Worm (Caenorhabditis elegans) whole organism, L1 larva: ENCODE measurements around the gene clc-4.
A peak's percentile ranks its signal among the peaks of the same experiment; 100 is the strongest.

Source experiments
- C16A3.4 ChIP-seq: fragments of 150-350 bp; optimal IDR thresholded peaks from 2 replicates; lab custom pipeline; 2014; ENCODE audit warnings: missing biosample characterization, missing genetic modification characterization
- C34B4.2 ChIP-seq: sonication (generic microtip); optimal IDR thresholded peaks from 2 replicates; lab custom pipeline; 2017; ENCODE audit warnings: mild to moderate bottlenecking, missing genetic modification characterization, missing compliant biosample characterization
- F16B12.6 ChIP-seq: fragments of 150-350 bp; optimal IDR thresholded peaks from 2 replicates; lab custom pipeline; 2014; ENCODE audit warnings: missing biosample characterization, missing genetic modification characterization
- Y116A8C.19 ChIP-seq: sonication (generic microtip); optimal IDR thresholded peaks from 2 replicates; lab custom pipeline; 2016; ENCODE audit warnings: missing compliant biosample characterization, missing genetic modification characterization, borderline replicate concordance
- alr-1 ChIP-seq: fragments of 200-800 bp; sonication (Bioruptor generic); optimal IDR thresholded peaks from 2 replicates; lab custom pipeline; 2018; ENCODE audit warnings: borderline replicate concordance, mild to moderate bottlenecking, missing genetic modification characterization, missing compliant biosample characterization
- aly-2 ChIP-seq: fragments of 150-350 bp; optimal IDR thresholded peaks from 2 replicates; lab custom pipeline; 2014; ENCODE audit warnings: missing biosample characterization, missing genetic modification characterization
- ceh-82 ChIP-seq, 3 experiments: fragments of 150-350 bp in 1 of 3; sonication (generic microtip) in 2 of 3; optimal IDR thresholded peaks; 2 replicates each; lab custom pipeline; 2014 to 2017; ENCODE audit warnings: missing biosample characterization in 3 of 3, missing genetic modification characterization in 3 of 3
- ceh-90 ChIP-seq: sonication (generic microtip); optimal IDR thresholded peaks from 2 replicates; lab custom pipeline; 2016; ENCODE audit warnings: missing genetic modification characterization, missing compliant biosample characterization
- ces-1 ChIP-seq: fragments of 150-350 bp; optimal IDR thresholded peaks from 2 replicates; lab custom pipeline; 2014; ENCODE audit warnings: missing biosample characterization, missing genetic modification reagents, missing genetic modification characterization
- dpl-1 ChIP-seq, 3 experiments: fragments of 150-350 bp in 2 of 3; sonication (generic microtip) in 1 of 3; optimal IDR thresholded peaks; 2 replicates each; lab custom pipeline; 2014 to 2017; ENCODE audit warnings: missing biosample characterization in 3 of 3, missing genetic modification characterization in 3 of 3, missing genetic modification reagents in 3 of 3
- dsc-1 ChIP-seq: sonication (generic microtip); optimal IDR thresholded peaks from 2 replicates; lab custom pipeline; 2016; ENCODE audit warnings: mild to moderate bottlenecking, missing genetic modification characterization, missing compliant biosample characterization
- efl-1 ChIP-seq, 4 experiments: fragments of 150-350 bp; optimal IDR thresholded peaks in 3 of 4; peaks in 1 of 4; 1 replicate in 1 of 4; 2 replicates in 3 of 4; lab custom pipeline; 2014; ENCODE audit warnings: missing biosample characterization in 2 of 4, missing genetic modification characterization in 2 of 4, missing genetic modification reagents in 2 of 4
- egl-13 ChIP-seq: sonication (generic microtip); optimal IDR thresholded peaks from 2 replicates; lab custom pipeline; 2016; ENCODE audit warnings: missing genotype, missing genetic modification reagents, missing genetic modification characterization, missing compliant biosample characterization
- egl-27 ChIP-seq, 2 experiments: fragments of 150-350 bp in 1 of 2; sonication (generic microtip); optimal IDR thresholded peaks; 3 replicates each; lab custom pipeline; 2017 to 2018; ENCODE audit warnings: missing biosample characterization in 2 of 2, missing genetic modification characterization in 2 of 2, missing genetic modification reagents in 2 of 2
- elt-2 ChIP-seq: sonication (generic microtip); optimal IDR thresholded peaks from 2 replicates; lab custom pipeline; 2016; ENCODE audit warnings: missing genetic modification characterization, mild to moderate bottlenecking, inconsistent platforms, missing compliant biosample characterization, missing genetic modification reagents
- elt-3 ChIP-seq, 6 experiments: fragments of 150-350 bp in 1 of 6; sonication (generic microtip); optimal IDR thresholded peaks; 2 replicates each; lab custom pipeline; 2017 to 2018; ENCODE audit warnings: missing biosample characterization in 6 of 6, missing genetic modification characterization in 6 of 6, inconsistent platforms in 1 of 6
- ets-5 ChIP-seq: fragments of 200-800 bp; sonication (Bioruptor generic); IDR thresholded peaks from 2 replicates; pipeline ENCODE4 v1.3.6; 2022; ENCODE audit warnings: missing genetic modification characterization, missing compliant biosample characterization
- fkh-4 ChIP-seq: sonication (generic microtip); optimal IDR thresholded peaks from 2 replicates; lab custom pipeline; 2016; ENCODE audit warnings: missing compliant biosample characterization, missing genetic modification characterization, borderline replicate concordance
- fkh-8 ChIP-seq: sonication (generic microtip); optimal IDR thresholded peaks from 2 replicates; lab custom pipeline; 2016; ENCODE audit warnings: mild to moderate bottlenecking, missing genetic modification characterization, missing compliant biosample characterization
- grh-1 ChIP-seq: fragments of 200-800 bp; sonication (Bioruptor generic); IDR thresholded peaks from 2 replicates; pipeline ENCODE4 v1.3.6; 2022; ENCODE audit warnings: missing genetic modification reagents, missing genetic modification characterization, missing compliant biosample characterization
- hlh-17 ChIP-seq: fragments of 200-800 bp; sonication (Bioruptor generic); optimal IDR thresholded peaks from 2 replicates; lab custom pipeline; 2018; ENCODE audit warnings: missing genetic modification characterization, mild to moderate bottlenecking, missing compliant biosample characterization, moderate library complexity, borderline replicate concordance
- hpl-2 ChIP-seq: fragments of 150-350 bp; optimal IDR thresholded peaks from 2 replicates; lab custom pipeline; 2014; ENCODE audit warnings: missing biosample characterization, missing genetic modification reagents, missing genetic modification characterization
- isw-1 ChIP-seq: fragments of 200-800 bp; sonication (Bioruptor generic); IDR thresholded peaks from 2 replicates; pipeline ENCODE4 v1.3.6; 2022; ENCODE audit warnings: missing genetic modification characterization, missing compliant biosample characterization
- lin-35 ChIP-seq, 2 experiments: fragments of 150-350 bp; optimal IDR thresholded peaks; 2 replicates each; lab custom pipeline; 2014; ENCODE audit warnings: missing biosample characterization in 2 of 2, missing genetic modification characterization in 2 of 2, missing genetic modification reagents in 2 of 2
- mab-9 ChIP-seq: fragments of 200-800 bp; sonication (Bioruptor generic); IDR thresholded peaks from 2 replicates; pipeline ENCODE4 v1.3.6; 2022; ENCODE audit warnings: missing genetic modification reagents, missing genetic modification characterization, missing compliant biosample characterization
- mdl-1 ChIP-seq, 2 experiments: fragments of 150-350 bp; optimal IDR thresholded peaks; 2 replicates each; lab custom pipeline; 2014 to 2017; ENCODE audit warnings: missing biosample characterization in 2 of 2, missing genetic modification characterization in 2 of 2, inconsistent platforms in 1 of 2
- nhr-11 ChIP-seq: fragments of 150-350 bp; optimal IDR thresholded peaks from 2 replicates; lab custom pipeline; 2014; ENCODE audit warnings: missing biosample characterization, missing genetic modification characterization
- nhr-19 ChIP-seq: fragments of 200-800 bp; sonication (Bioruptor generic); conservative IDR thresholded peaks from 2 replicates; pipeline ENCODE4 v1.3.6; 2022; ENCODE audit warnings: missing genetic modification characterization, missing compliant biosample characterization
- nhr-20 ChIP-seq: sonication (generic microtip); optimal IDR thresholded peaks from 2 replicates; lab custom pipeline; 2016; ENCODE audit warnings: mild to moderate bottlenecking, missing genetic modification characterization, missing compliant biosample characterization
- nhr-237 ChIP-seq: fragments of 150-350 bp; optimal IDR thresholded peaks from 2 replicates; lab custom pipeline; 2014; ENCODE audit warnings: missing biosample characterization, missing genetic modification characterization
- nhr-28 ChIP-seq: fragments of 150-350 bp; optimal IDR thresholded peaks from 2 replicates; lab custom pipeline; 2014; ENCODE audit warnings: missing biosample characterization, missing genetic modification characterization
- nhr-47 ChIP-seq: sonication (generic microtip); optimal IDR thresholded peaks from 2 replicates; lab custom pipeline; 2016; ENCODE audit warnings: mild to moderate bottlenecking, missing genetic modification characterization, moderate library complexity, missing compliant biosample characterization
- nhr-71 ChIP-seq: sonication (generic microtip); optimal IDR thresholded peaks from 2 replicates; lab custom pipeline; 2016; ENCODE audit warnings: mild to moderate bottlenecking, missing genetic modification characterization, moderate library complexity, missing compliant biosample characterization
- nhr-76 ChIP-seq: sonication (generic microtip); optimal IDR thresholded peaks from 2 replicates; lab custom pipeline; 2017; ENCODE audit warnings: missing biosample characterization, missing genetic modification characterization
- nhr-84 ChIP-seq: sonication (generic microtip); optimal IDR thresholded peaks from 2 replicates; lab custom pipeline; 2017; ENCODE audit warnings: missing biosample characterization, missing genetic modification characterization
- nhr-90 ChIP-seq: sonication (generic microtip); optimal IDR thresholded peaks from 2 replicates; lab custom pipeline; 2016; ENCODE audit warnings: mild to moderate bottlenecking, missing genetic modification characterization, missing compliant biosample characterization; ENCODE audit not compliant: poor library complexity
- pag-3 ChIP-seq: sonication (generic microtip); optimal IDR thresholded peaks from 2 replicates; lab custom pipeline; 2017; ENCODE audit warnings: missing genetic modification characterization, mild to moderate bottlenecking, missing compliant biosample characterization, antibody characterized with exemption, borderline replicate concordance; ENCODE audit not compliant: insufficient read depth
- rnt-1 ChIP-seq: sonication (generic microtip); optimal IDR thresholded peaks from 2 replicates; lab custom pipeline; 2016; ENCODE audit warnings: mild to moderate bottlenecking, missing genetic modification characterization, moderate library complexity, missing compliant biosample characterization
- snpc-4 ChIP-seq: fragments of 150-350 bp; optimal IDR thresholded peaks from 2 replicates; lab custom pipeline; 2014; ENCODE audit warnings: missing biosample characterization, missing genetic modification characterization
- snu-23 ChIP-seq: sonication (generic microtip); optimal IDR thresholded peaks from 2 replicates; lab custom pipeline; 2016; ENCODE audit warnings: missing genetic modification characterization, missing compliant biosample characterization
- sox-4 ChIP-seq: sonication (generic microtip); optimal IDR thresholded peaks from 2 replicates; lab custom pipeline; 2016; ENCODE audit warnings: missing genetic modification characterization, missing compliant biosample characterization
- sptf-1 ChIP-seq: fragments of 150-350 bp; optimal IDR thresholded peaks from 2 replicates; lab custom pipeline; 2014; ENCODE audit warnings: missing biosample characterization, missing genetic modification characterization
- sup-37 ChIP-seq: fragments of 200-800 bp; sonication (Bioruptor generic); optimal IDR thresholded peaks from 2 replicates; lab custom pipeline; 2018; ENCODE audit warnings: mild to moderate bottlenecking, missing genetic modification characterization, missing compliant biosample characterization
- tbx-2 ChIP-seq: sonication (generic microtip); optimal IDR thresholded peaks from 2 replicates; lab custom pipeline; 2016; ENCODE audit warnings: missing genetic modification characterization, missing compliant biosample characterization
- tlp-1 ChIP-seq: fragments of 150-350 bp; optimal IDR thresholded peaks from 2 replicates; lab custom pipeline; 2014; ENCODE audit warnings: missing biosample characterization, missing genetic modification characterization
- unc-130 ChIP-seq: fragments of 150-350 bp; optimal IDR thresholded peaks from 2 replicates; lab custom pipeline; 2017; ENCODE audit warnings: missing biosample characterization, missing genetic modification characterization, inconsistent platforms
- unc-62 ChIP-seq: fragments of 150-350 bp; optimal IDR thresholded peaks from 2 replicates; lab custom pipeline; 2014; ENCODE audit warnings: missing biosample characterization, missing genetic modification reagents, missing genetic modification characterization
- unc-98 ChIP-seq: fragments of 200-800 bp; sonication (Bioruptor generic); IDR thresholded peaks from 2 replicates; pipeline ENCODE4 v1.3.6; 2022; ENCODE audit warnings: missing genetic modification characterization, missing compliant biosample characterization
- vab-15 ChIP-seq: sonication (generic microtip); optimal IDR thresholded peaks from 2 replicates; lab custom pipeline; 2017; ENCODE audit warnings: missing genotype, mild to moderate bottlenecking, missing genetic modification characterization, missing compliant biosample characterization
- xbp-1 ChIP-seq: sonication (generic microtip); optimal IDR thresholded peaks from 2 replicates; lab custom pipeline; 2016; ENCODE audit warnings: missing genetic modification characterization, missing compliant biosample characterization
- ztf-4 ChIP-seq: fragments of 150-350 bp; optimal IDR thresholded peaks from 2 replicates; lab custom pipeline; 2014; ENCODE audit warnings: missing biosample characterization, missing genetic modification characterization

Gene clc-4

ce11 chrX:10766123-10766622, 17.5 kb downstream of the clc-4 start (continued):
- peak; percentile 90 for TF ChIP-seq rnt-1
- TF ChIP-seq grh-1: peak; percentile 86
- peak; percentile 84 for TF ChIP-seq isw-1 (GFP tag; lab: Robert Waterston, UW)
- TF ChIP-seq nhr-20 (tag; lab: Kevin White, UChicago): peak; percentile 100
- TF ChIP-seq snpc-4 (tag; lab: Kevin White, UChicago): peak; percentile 76
- TF ChIP-seq ets-5 (GFP tag; lab: Robert Waterston, UW): no peak
- TF ChIP-seq sptf-1 (tag; lab: Kevin White, UChicago): no peak
- TF ChIP-seq tbx-2: peak; percentile 99
- peak; percentile 82 for TF ChIP-seq ces-1 (GFP tag; lab: Kevin White, UChicago)
- no peak for TF ChIP-seq hlh-17 (GFP tag; lab: Kevin White, UChicago)
- TF ChIP-seq tlp-1: no peak
- TF ChIP-seq C16A3.4 (tag; lab: Kevin White, UChicago): peak; percentile 86
- peak; percentile 84 for TF ChIP-seq mab-9 (GFP tag; lab: Robert Waterston, UW)
- TF ChIP-seq Y116A8C.19: peak; percentile 9
- peak; percentile 76 for TF ChIP-seq sup-37 (GFP tag; lab: Kevin White, UChicago)
- TF ChIP-seq egl-13 (tag; lab: Kevin White, UChicago): peak; percentile 94
- TF ChIP-seq ceh-82 (tag; optimal IDR thresholded peaks at IDR 0.05; lab: Kevin White, UChicago): peak; percentile 29 to 86 (median 79)
- TF ChIP-seq dsc-1 (tag; lab: Kevin White, UChicago): peak; percentile 97
- TF ChIP-seq snu-23 (GFP tag; lab: Kevin White, UChicago): peak; percentile 99
- peak; percentile 100 for TF ChIP-seq nhr-71 (tag; lab: Kevin White, UChicago)
- TF ChIP-seq unc-130 (tag; lab: Kevin White, UChicago): peak; percentile 87
- TF ChIP-seq fkh-8 (tag; lab: Kevin White, UChicago): peak; percentile 95
- peak; percentile 74 to 90 for TF ChIP-seq efl-1 (optimal IDR thresholded peaks at IDR 0.05; lab: Kevin White, UChicago)
- peak; percentile 28 to 95 for TF ChIP-seq efl-1 (GFP tag; optimal IDR thresholded peaks at IDR 0.05 in 1 of 2; lab: Kevin White, UChicago)
- TF ChIP-seq xbp-1 (tag; lab: Kevin White, UChicago): peak; percentile 95
- peak; percentile 91 for TF ChIP-seq nhr-237 (tag; lab: Kevin White, UChicago)
- TF ChIP-seq aly-2 (tag; lab: Kevin White, UChicago): peak; percentile 26
- TF ChIP-seq nhr-19 (GFP tag; lab: Robert Waterston, UW): peak; percentile 94
- peak; percentile 98 for TF ChIP-seq egl-27 (tag; optimal IDR thresholded peaks at IDR 0.05; lab: Kevin White, UChicago)
- no peak for TF ChIP-seq alr-1 (tag; lab: Kevin White, UChicago)
- TF ChIP-seq nhr-47 (tag; lab: Kevin White, UChicago): peak; percentile 98
- TF ChIP-seq ceh-90 (tag; lab: Kevin White, UChicago): no peak
- TF ChIP-seq unc-98 (GFP tag; lab: Robert Waterston, UW): 0 out of 2 replicates have a peak, but pooled peaks have one; percentile 16
- TF ChIP-seq hpl-2: peak; percentile 64
- peak; percentile 95 for TF ChIP-seq nhr-90 (tag; lab: Kevin White, UChicago)
- no peak for TF ChIP-seq nhr-84 (tag; lab: Kevin White, UChicago)
- TF ChIP-seq unc-62: peak; percentile 6
- peak; percentile 63 for TF ChIP-seq fkh-4 (tag; lab: Kevin White, UChicago)
- TF ChIP-seq nhr-11: peak; percentile 93
- TF ChIP-seq elt-2 (tag; lab: Kevin White, UChicago): peak; percentile 95
- TF ChIP-seq dpl-1 (GFP tag; optimal IDR thresholded peaks at IDR 0.05; lab: Kevin White, UChicago): peak; percentile 38 to 59 (median 56)
- peak; percentile 68 to 85 for TF ChIP-seq lin-35 (GFP tag; optimal IDR thresholded peaks at IDR 0.05; lab: Kevin White, UChicago)
- TF ChIP-seq pag-3 (tag; lab: Kevin White, UChicago): no peak
- TF ChIP-seq mdl-1 (tag; optimal IDR thresholded peaks at IDR 0.05; lab: Kevin White, UChicago): peak; percentile 70 to 96
- peak; percentile 84 for TF ChIP-seq sox-4 (tag; lab: Kevin White, UChicago)
- TF ChIP-seq elt-3 (tag; optimal IDR thresholded peaks at IDR 0.05; lab: Kevin White, UChicago): peak in 5 of 6 experiments; percentile 1 to 90 (median 79)
- TF ChIP-seq nhr-76 (tag; lab: Kevin White, UChicago): no peak
- TF ChIP-seq ztf-4 (tag; lab: Kevin White, UChicago): peak; percentile 96
- no peak for TF ChIP-seq F16B12.6 (tag; lab: Kevin White, UChicago)
- no peak for TF ChIP-seq C34B4.2 (tag; lab: Kevin White, UChicago)
- TF ChIP-seq vab-15 (tag; lab: Kevin White, UChicago): no peak
- TF ChIP-seq nhr-28: no peak
